Fruit fly (Drosophila melanogaster): ENCODE results near the gene CG14937.

Gene CG14937

dm6 chr2L:11807697-11808226 is 13.9 kb upstream of the CG14937 start (continued):
- TF ChIP-seq unpg (GFP tag; optimal IDR thresholded peaks at IDR 0.05), result peak; percentile 2
- no peak for TF ChIP-seq CG1792 (GFP tag; optimal IDR thresholded peaks at IDR 0.05)
- peak; percentile 24; the same call in 1 of the 2 replicates for TF ChIP-seq CG14014 (GFP tag; IDR thresholded peaks at IDR 0.05)

- no peak for TF ChIP-seq CG7928 (GFP tag; optimal IDR thresholded peaks at IDR 0.05)
- no peak for TF ChIP-seq CG15514 (GFP tag; optimal IDR thresholded peaks at IDR 0.05)
- TF ChIP-seq HLHmδ (GFP tag; optimal IDR thresholded peaks at IDR 0.05), result no peak
- peak; percentile 16 for TF ChIP-seq CG2678 (tag; optimal IDR thresholded peaks at IDR 0.05)
- TF ChIP-seq CG12299 (tag; optimal IDR thresholded peaks at IDR 0.05), result peak; percentile 30
- peak; percentile 76 for TF ChIP-seq Elba2 (GFP tag; optimal IDR thresholded peaks at IDR 0.05)
- peak; percentile 13; the same call in 1 of the 3 replicates for TF ChIP-seq CG34422 (GFP tag; IDR thresholded peaks at IDR 0.05)
- no peak for TF ChIP-seq Sox100B (GFP tag; optimal IDR thresholded peaks at IDR 0.05)
- no peak for TF ChIP-seq Sin3A (optimal IDR thresholded peaks at IDR 0.05)
- no peak for TF ChIP-seq CG8290 (GFP tag; optimal IDR thresholded peaks at IDR 0.05)
- no peak for TF ChIP-seq CG8290 (tag; optimal IDR thresholded peaks at IDR 0.05)
- no peak for TF ChIP-seq dimm (GFP tag; IDR thresholded peaks at IDR 0.05)
- TF ChIP-seq nom (GFP tag; optimal IDR thresholded peaks at IDR 0.05), result peak; percentile 93
- no peak for TF ChIP-seq Poxn (GFP tag; IDR thresholded peaks at IDR 0.05)
- peak; percentile 48 for TF ChIP-seq unc-4 (GFP tag; IDR thresholded peaks at IDR 0.05; ENCODE audit: partially characterized antibody)
- TF ChIP-seq Mes4 (GFP tag; optimal IDR thresholded peaks at IDR 0.05), result no peak
- TF ChIP-seq CG31365 (tag; optimal IDR thresholded peaks at IDR 0.05), result no peak
- no peak for TF ChIP-seq CG6272 (GFP tag; IDR thresholded peaks at IDR 0.05)
- TF ChIP-seq Nf-YC (tag; optimal IDR thresholded peaks at IDR 0.05), result peak; percentile 87
- TF ChIP-seq sna (GFP tag; IDR thresholded peaks at IDR 0.05; ENCODE audit: partially characterized antibody), result peak; percentile 32; the same call in 1 of the 2 replicates
- TF ChIP-seq phol (tag; optimal IDR thresholded peaks at IDR 0.05), result no peak
- TF ChIP-seq fru (optimal IDR thresholded peaks at IDR 0.05), result no peak
- TF ChIP-seq Optix (GFP tag; IDR thresholded peaks at IDR 0.05), result no peak
- no peak for TF ChIP-seq seq (GFP tag; IDR thresholded peaks at IDR 0.05)
- peak; percentile 57 for TF ChIP-seq CG6254 (GFP tag; optimal IDR thresholded peaks at IDR 0.05)
- TF ChIP-seq Vsx1 (GFP tag; optimal IDR thresholded peaks at IDR 0.05), result peak; percentile 70
- no peak for TF ChIP-seq NK7.1 (GFP tag; optimal IDR thresholded peaks at IDR 0.05)
- TF ChIP-seq onecut (GFP tag; IDR thresholded peaks at IDR 0.05), result peak; percentile 67; the same call in 1 of the 2 replicates
- TF ChIP-seq CG13775 (GFP tag; optimal IDR thresholded peaks at IDR 0.05), result no peak
- peak; percentile 81 for TF ChIP-seq HmgZ (tag; optimal IDR thresholded peaks at IDR 0.05)
- peak in 1 of 2 experiments; percentile 82 for TF ChIP-seq bsh (GFP tag; optimal IDR thresholded peaks at IDR 0.05)
- no peak for TF ChIP-seq CG2202 (tag; optimal IDR thresholded peaks at IDR 0.05)
- TF ChIP-seq CG3163 (GFP tag; optimal IDR thresholded peaks at IDR 0.05), result peak; percentile 75
- TF ChIP-seq CG7786 (GFP tag; optimal IDR thresholded peaks at IDR 0.05), result no peak
- TF ChIP-seq Dbx (GFP tag; IDR thresholded peaks at IDR 0.05), result no peak; the same call in 2 of the 3 replicates
- no peak for TF ChIP-seq CG16863 (GFP tag; optimal IDR thresholded peaks at IDR 0.05)
- no peak for TF ChIP-seq Lim3 (GFP tag; IDR thresholded peaks at IDR 0.05)
- TF ChIP-seq Myb (GFP tag; optimal IDR thresholded peaks at IDR 0.05), result no peak
- TF ChIP-seq CG11247 (GFP tag; IDR thresholded peaks at IDR 0.05), result no peak
- TF ChIP-seq Ssrp (tag; optimal IDR thresholded peaks at IDR 0.05), result peak; percentile 18
- peak; percentile 3 for TF ChIP-seq CG2120 (GFP tag; optimal IDR thresholded peaks at IDR 0.05)
- TF ChIP-seq CG6175 (GFP tag; IDR thresholded peaks at IDR 0.05), result 0 out of 3 replicates have a peak, but pooled peaks have one; percentile 34
- TF ChIP-seq PHDP (tag; optimal IDR thresholded peaks at IDR 0.05), result no peak
- no peak for TF ChIP-seq eve (GFP tag; optimal IDR thresholded peaks at IDR 0.05)
These were observed 13.1 kb upstream of the CG14937 start for dm6 chr2L:11806701-11807674.
